Worm (Caenorhabditis elegans): Measurements from ENCODE around the gene C18A11.2.

Gene C18A11.2

ce11 chrX:8026709-8027108 is 40.7 kb upstream of the C18A11.2 start (continued):
- TF ChIP-seq lin-15B (tag; optimal IDR thresholded peaks at IDR 0.05), result no peak
- no peak for TF ChIP-seq Y105C5A.15 (GFP tag; IDR thresholded peaks at IDR 0.05)
- TF ChIP-seq hlh-30 (tag; optimal IDR thresholded peaks at IDR 0.05; ENCODE audit: insufficient read depth), result peak; percentile 93
- no peak for TF ChIP-seq F37D6.2 (tag; optimal IDR thresholded peaks at IDR 0.05)
- TF ChIP-seq rbr-2 (tag; optimal IDR thresholded peaks at IDR 0.05), result no peak
- TF ChIP-seq lsy-2 (tag; optimal IDR thresholded peaks at IDR 0.05), result peak in 1 of 2 experiments; percentile 30
- peak in 1 of 2 experiments; percentile 90 for TF ChIP-seq unc-62 (GFP tag; optimal IDR thresholded peaks at IDR 0.05 in 1 of 2)
- no peak for TF ChIP-seq unc-62 (tag; optimal IDR thresholded peaks at IDR 0.05)
- TF ChIP-seq tag-97 (GFP tag; IDR thresholded peaks at IDR 0.05), result no peak
- TF ChIP-seq php-3 (GFP tag; IDR thresholded peaks at IDR 0.05), result no peak
- TF ChIP-seq set-16 (GFP tag; IDR thresholded peaks at IDR 0.05), result no peak
- no peak for TF ChIP-seq aha-1 (tag)
- TF ChIP-seq arid-1 (GFP tag; conservative IDR thresholded peaks at IDR 0.05), result no peak
- peak in 1 of 2 experiments; percentile 46 for TF ChIP-seq hif-1 (tag; optimal IDR thresholded peaks at IDR 0.05)
- TF ChIP-seq ces-1 (GFP tag; optimal IDR thresholded peaks at IDR 0.05), result no peak
- TF ChIP-seq ceh-82 (tag; optimal IDR thresholded peaks at IDR 0.05), result no peak
- no peak for TF ChIP-seq ztf-11 (tag; optimal IDR thresholded peaks at IDR 0.05)
- no peak for TF ChIP-seq daf-12 (tag; optimal IDR thresholded peaks at IDR 0.05)
- TF ChIP-seq saeg-2 (GFP tag; IDR thresholded peaks at IDR 0.05), result no peak
- TF ChIP-seq zip-2 (tag; optimal IDR thresholded peaks at IDR 0.05), result no peak
- no peak for TF ChIP-seq duxl-1 (tag; optimal IDR thresholded peaks at IDR 0.05; ENCODE audit: poor library complexity)
- TF ChIP-seq nhr-48 (tag; optimal IDR thresholded peaks at IDR 0.05), result peak; percentile 24
- TF ChIP-seq mxl-2 (GFP tag; conservative IDR thresholded peaks at IDR 0.05), result no peak
- TF ChIP-seq lir-3 (tag; optimal IDR thresholded peaks at IDR 0.05), result no peak
- TF ChIP-seq egl-27 (tag; optimal IDR thresholded peaks at IDR 0.05), result no peak
- TF ChIP-seq Y48G9A.11 (GFP tag; IDR thresholded peaks at IDR 0.05), result no peak
- no peak for TF ChIP-seq nhr-102 (tag; optimal IDR thresholded peaks at IDR 0.05)
- TF ChIP-seq unc-39 (tag; optimal IDR thresholded peaks at IDR 0.05), result no peak
- TF ChIP-seq aly-2 (tag; optimal IDR thresholded peaks at IDR 0.05), result no peak
- TF ChIP-seq F44E2.7 (GFP tag; IDR thresholded peaks at IDR 0.05), result no peak
- TF ChIP-seq dmd-6 (GFP tag; IDR thresholded peaks at IDR 0.05), result peak; percentile 54
- TF ChIP-seq nhr-41 (GFP tag; IDR thresholded peaks at IDR 0.05), result no peak
- TF ChIP-seq hmg-1.1 (GFP tag; IDR thresholded peaks at IDR 0.05), result no peak
- no peak for TF ChIP-seq lim-7 (GFP tag; IDR thresholded peaks at IDR 0.05)
- peak; percentile 46 for TF ChIP-seq hlh-11 (tag; optimal IDR thresholded peaks at IDR 0.05)
- no peak for TF ChIP-seq nhr-76 (tag; optimal IDR thresholded peaks at IDR 0.05)

DNA sequence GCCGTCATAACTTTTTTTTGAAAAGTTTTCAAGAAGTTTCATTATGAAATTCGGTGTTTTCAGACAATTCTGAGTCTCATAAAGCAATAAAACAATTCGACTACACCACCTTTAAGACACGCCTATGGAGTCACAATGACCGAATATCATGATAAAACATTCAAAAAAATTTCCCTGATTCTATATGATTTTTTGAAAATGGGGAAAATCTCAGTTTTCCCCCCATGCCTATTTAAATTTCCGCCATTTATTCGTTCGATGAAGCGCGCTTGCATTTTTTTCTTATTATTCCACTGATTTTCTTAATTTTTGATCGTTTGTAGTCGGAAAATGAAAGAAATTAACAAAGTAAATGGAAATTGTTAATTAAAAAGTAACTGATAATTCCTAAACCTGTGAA is 39.9 kb upstream of the C18A11.2 start:
- no peak for TF ChIP-seq R02D3.7 (tag; optimal IDR thresholded peaks at IDR 0.05)
- TF ChIP-seq ceh-44 (GFP tag; IDR thresholded peaks at IDR 0.05), result no peak
- TF ChIP-seq lin-39 (tag; optimal IDR thresholded peaks at IDR 0.05), result no peak
- TF ChIP-seq T26A8.4 (GFP tag; IDR thresholded peaks at IDR 0.05), result no peak
- TF ChIP-seq saeg-2 (GFP tag; IDR thresholded peaks at IDR 0.05), result no peak
- no peak for TF ChIP-seq skn-1 (tag; optimal IDR thresholded peaks at IDR 0.05)
- TF ChIP-seq unc-62 (GFP tag; optimal IDR thresholded peaks at IDR 0.05 in 1 of 2), result no peak
- no peak for TF ChIP-seq unc-62 (tag; optimal IDR thresholded peaks at IDR 0.05)
- no peak for TF ChIP-seq php-3 (GFP tag; IDR thresholded peaks at IDR 0.05)
- no peak for TF ChIP-seq mdt-29 (GFP tag; IDR thresholded peaks at IDR 0.05)
- TF ChIP-seq pqm-1 (tag; optimal IDR thresholded peaks at IDR 0.05), result no peak
- TF ChIP-seq nhr-237 (tag; optimal IDR thresholded peaks at IDR 0.05), result no peak
- no peak for TF ChIP-seq ceh-20 (GFP tag; IDR thresholded peaks at IDR 0.05)
- TF ChIP-seq egl-27 (tag; optimal IDR thresholded peaks at IDR 0.05), result no peak
- TF ChIP-seq spr-3 (GFP tag; optimal IDR thresholded peaks at IDR 0.05), result no peak
- TF ChIP-seq ctbp-1 (GFP tag; IDR thresholded peaks at IDR 0.05), result no peak
